Fruit fly (Drosophila melanogaster): Measurements from ENCODE around the gene ND-ASHI.
A peak's percentile ranks its signal among the peaks of the same experiment; 100 is the strongest.

DNA sequence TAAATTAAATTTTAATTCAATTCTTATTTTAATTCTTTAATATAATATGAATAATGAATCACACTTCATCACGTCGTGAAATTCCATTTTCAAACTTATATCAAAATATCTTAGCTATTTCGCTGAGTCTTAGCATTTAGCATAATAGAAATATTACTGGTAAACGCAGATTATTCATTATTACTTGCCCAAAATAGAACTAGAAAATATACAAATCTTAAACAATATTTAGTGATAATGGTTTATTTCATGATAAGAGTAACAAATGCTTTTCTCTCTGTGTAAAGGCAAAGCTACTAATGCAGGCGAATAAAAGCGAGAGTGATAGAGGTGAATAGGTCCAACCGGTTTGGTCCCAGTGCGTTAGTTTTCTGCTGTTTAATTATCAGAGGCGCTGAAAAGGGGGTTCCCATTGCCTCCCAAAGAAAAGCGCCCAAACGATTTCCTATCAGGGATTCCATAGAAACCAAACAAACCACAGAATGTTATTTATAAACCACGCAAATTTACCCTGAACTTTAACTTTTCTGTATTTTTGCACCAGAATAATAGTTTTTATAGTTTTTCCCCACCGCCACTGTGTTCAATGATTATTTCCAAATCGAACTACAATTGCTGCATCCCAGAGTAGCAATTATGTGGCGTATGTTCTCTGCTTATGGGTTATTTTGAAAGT is 15.9 kb downstream of the ND-ASHI start:
- TF ChIP-seq CG18011 (GFP tag; optimal IDR thresholded peaks at IDR 0.05): no peak
- no peak for TF ChIP-seq nom (GFP tag; optimal IDR thresholded peaks at IDR 0.05)
- TF ChIP-seq HHEX (GFP tag; optimal IDR thresholded peaks at IDR 0.05): no peak
- peak; percentile 58; the same call in 1 of the 2 replicates for TF ChIP-seq CG9932 (GFP tag; IDR thresholded peaks at IDR 0.05)
- no peak for TF ChIP-seq CG11247 (GFP tag; IDR thresholded peaks at IDR 0.05)
- TF ChIP-seq CG7839 (tag; optimal IDR thresholded peaks at IDR 0.05): peak; percentile 40
- no peak for TF ChIP-seq Gsc (GFP tag; IDR thresholded peaks at IDR 0.05)
- TF ChIP-seq ac (GFP tag; optimal IDR thresholded peaks at IDR 0.05): no peak

All from whole organism, embryonic.